Worm (Caenorhabditis elegans) whole organism, L3 larva: Measurements from ENCODE around the gene fbxb-21.

Experiments
- ZK546.5 ChIP-seq: sonication (generic microtip); optimal IDR thresholded peaks from 2 replicates; lab custom pipeline; 2017; ENCODE audit warnings: missing biosample characterization, missing genetic modification characterization
- aly-2 ChIP-seq: fragments of 150-350 bp; optimal IDR thresholded peaks from 2 replicates; lab custom pipeline; 2014; ENCODE audit warnings: missing biosample characterization, missing genetic modification characterization
- ceh-16 ChIP-seq: sonication (generic microtip); optimal IDR thresholded peaks from 2 replicates; lab custom pipeline; 2017; ENCODE audit warnings: missing biosample characterization, missing genetic modification characterization
- ceh-82 ChIP-seq: fragments of 150-350 bp; optimal IDR thresholded peaks from 2 replicates; lab custom pipeline; 2014; ENCODE audit warnings: missing biosample characterization, missing genetic modification characterization
- ceh-9 ChIP-seq: sonication (generic microtip); optimal IDR thresholded peaks from 2 replicates; lab custom pipeline; 2018; ENCODE audit warnings: missing biosample characterization, missing genetic modification characterization
- daf-12 ChIP-seq: fragments of 150-350 bp; optimal IDR thresholded peaks from 2 replicates; lab custom pipeline; 2014; ENCODE audit warnings: missing biosample characterization, missing genetic modification reagents, missing genetic modification characterization
- elt-2 ChIP-seq: sonication (generic microtip); optimal IDR thresholded peaks from 2 replicates; lab custom pipeline; 2016; ENCODE audit warnings: missing genetic modification reagents, mild to moderate bottlenecking, missing genetic modification characterization, missing compliant biosample characterization
- eor-1 ChIP-seq, 2 experiments: fragments of 150-350 bp; optimal IDR thresholded peaks; 2 replicates each; lab custom pipeline; 2014 to 2018; ENCODE audit warnings: missing biosample characterization in 2 of 2, missing genetic modification characterization in 2 of 2
- fkh-2 ChIP-seq: fragments of 150-350 bp; optimal IDR thresholded peaks from 2 replicates; lab custom pipeline; 2014; ENCODE audit warnings: missing biosample characterization, missing genetic modification reagents, missing genetic modification characterization
- lin-39 ChIP-seq: fragments of 150-350 bp; optimal IDR thresholded peaks from 2 replicates; lab custom pipeline; 2018; ENCODE audit warnings: missing biosample characterization, missing genetic modification reagents, missing genetic modification characterization
- nhr-11 ChIP-seq: fragments of 150-350 bp; optimal IDR thresholded peaks from 2 replicates; lab custom pipeline; 2014; ENCODE audit warnings: missing biosample characterization, missing genetic modification characterization
- nhr-23 ChIP-seq: fragments of 150-350 bp; optimal IDR thresholded peaks from 2 replicates; lab custom pipeline; 2014; ENCODE audit warnings: missing biosample characterization, missing genetic modification reagents, missing genetic modification characterization
- nhr-25 ChIP-seq: sonication (generic microtip); optimal IDR thresholded peaks from 2 replicates; lab custom pipeline; 2017; ENCODE audit warnings: missing biosample characterization, missing genetic modification characterization
- nhr-43 ChIP-seq: sonication (generic microtip); optimal IDR thresholded peaks from 2 replicates; lab custom pipeline; 2016; ENCODE audit warnings: mild to moderate bottlenecking, missing genetic modification characterization, missing compliant biosample characterization; ENCODE audit not compliant: poor library complexity, severe bottlenecking
- nhr-76 ChIP-seq: fragments of 150-350 bp; sonication (generic microtip); optimal IDR thresholded peaks from 5 replicates; lab custom pipeline; 2014; ENCODE audit warnings: missing biosample characterization, missing genetic modification characterization
- pqm-1 ChIP-seq: fragments of 150-350 bp; optimal IDR thresholded peaks from 2 replicates; lab custom pipeline; 2017; ENCODE audit warnings: missing biosample characterization, missing genetic modification characterization, inconsistent platforms
- sea-2 ChIP-seq: fragments of 150-350 bp; sonication (generic microtip); optimal IDR thresholded peaks from 4 replicates; lab custom pipeline; 2014; ENCODE audit warnings: missing biosample characterization, missing genetic modification reagents, missing genetic modification characterization
- unc-62 ChIP-seq: fragments of 150-350 bp; sonication (generic microtip); optimal IDR thresholded peaks from 4 replicates; lab custom pipeline; 2014; ENCODE audit warnings: missing biosample characterization, missing genetic modification reagents, missing genetic modification characterization
- zag-1 ChIP-seq: fragments of 150-350 bp; optimal IDR thresholded peaks from 2 replicates; lab custom pipeline; 2014; ENCODE audit warnings: missing biosample characterization, missing genetic modification characterization

fbxb-21 gene

ce11 chrII:1601507-1601906 lies 47.2 kb downstream of the fbxb-21 start, which contains the start of gene bath-47:
Gene bath-47 (plus strand): TSS chrII:1601811.
- no peak for TF ChIP-seq sea-2 (GFP tag; lab: Kevin White, UChicago)
- TF ChIP-seq elt-2 (tag; lab: Kevin White, UChicago) = peak; percentile 59
- TF ChIP-seq pqm-1 (tag; lab: Kevin White, UChicago) = peak; percentile 36
- no peak for TF ChIP-seq eor-1 (tag; optimal IDR thresholded peaks at IDR 0.05; lab: Kevin White, UChicago)
- TF ChIP-seq, all 47 proteins: peak for 2

ce11 chrII:1600661-1601060 lies 48.0 kb downstream of the fbxb-21 start, which contains the start of gene bath-26:
Gene bath-26 (minus strand): TSS chrII:1600761.
- TF ChIP-seq nhr-11 (tag; lab: Kevin White, UChicago) (no peak), nhr-76 (tag; lab: Kevin White, UChicago) (no peak), ceh-82 (tag; lab: Kevin White, UChicago) (no peak), nhr-25 (tag; lab: Kevin White, UChicago) (no peak), nhr-43 (tag; lab: Kevin White, UChicago) (no peak), daf-12 (tag; lab: Kevin White, UChicago) (no peak), ceh-9 (tag; lab: Kevin White, UChicago) (no peak), unc-62 (GFP tag; lab: Kevin White, UChicago) (no peak), lin-39 (tag; lab: Kevin White, UChicago) (no peak), zag-1 (tag; lab: Kevin White, UChicago) (no peak), ZK546.5 (no peak), ceh-16 (no peak), fkh-2 (tag; lab: Kevin White, UChicago) (no peak), aly-2 (tag; lab: Kevin White, UChicago) (no peak), nhr-23 (tag; lab: Kevin White, UChicago) (no peak)
- TF ChIP-seq, all 47 proteins: peak for 0
